Worm (Caenorhabditis elegans): Measurements from ENCODE around the gene spe-10.

DNA sequence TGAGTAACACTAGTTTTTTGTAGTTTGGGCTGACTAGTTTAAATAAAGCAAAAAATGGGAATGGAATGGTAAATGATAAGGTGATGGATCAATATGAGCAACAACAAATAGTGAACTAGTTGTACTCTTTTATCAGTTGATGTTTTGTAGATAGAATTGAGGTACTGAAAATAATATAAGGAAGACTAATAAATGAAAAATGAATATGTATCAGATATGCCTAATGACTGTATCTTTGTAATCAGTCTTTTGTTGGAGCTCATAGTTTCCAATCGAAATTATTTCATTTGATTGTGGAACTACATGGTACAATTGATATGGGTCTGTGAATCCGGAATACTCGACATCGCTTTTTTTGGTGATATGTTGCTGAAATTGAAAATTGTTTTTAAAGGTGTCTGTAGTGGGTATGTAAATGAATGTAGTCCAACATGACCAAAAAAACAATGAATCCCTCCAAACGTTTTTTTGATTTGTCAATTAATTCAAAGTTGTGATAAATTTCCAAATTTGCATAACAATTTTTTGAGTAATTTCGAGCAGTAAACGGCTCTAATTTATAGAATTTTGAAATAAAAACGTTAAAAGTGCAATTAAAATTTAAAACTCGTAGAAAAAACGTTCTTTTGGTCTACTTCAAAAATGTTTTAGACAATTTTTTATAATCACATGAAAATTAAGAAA is 26.1 kb downstream of the spe-10 start, which contains the start of gene F15H10.12:
- no peak for TF ChIP-seq snpc-4 (GFP tag; optimal IDR thresholded peaks at IDR 0.05)
- TF ChIP-seq snpc-4 (tag; optimal IDR thresholded peaks at IDR 0.05) = no peak
- no peak for TF ChIP-seq dpl-1 (GFP tag; optimal IDR thresholded peaks at IDR 0.05)
- no peak for TF ChIP-seq unc-130 (GFP tag; optimal IDR thresholded peaks at IDR 0.05)
- TF ChIP-seq ceh-58 (GFP tag; IDR thresholded peaks at IDR 0.05) = no peak
- TF ChIP-seq efl-1 (GFP tag; optimal IDR thresholded peaks at IDR 0.05) = no peak
